Worm (Caenorhabditis elegans): ENCODE results near the gene ssna-1.

- no peak for TF ChIP-seq jun-1 (tag; optimal IDR thresholded peaks at IDR 0.05)
- no peak for TF ChIP-seq unc-62 (GFP tag; optimal IDR thresholded peaks at IDR 0.05)
- TF ChIP-seq mef-2 (tag; optimal IDR thresholded peaks at IDR 0.05), result no peak
- TF ChIP-seq elt-2 (tag; optimal IDR thresholded peaks at IDR 0.05), result no peak
- no peak for TF ChIP-seq nhr-47 (tag; optimal IDR thresholded peaks at IDR 0.05)
- TF ChIP-seq skn-1 (tag; optimal IDR thresholded peaks at IDR 0.05), result no peak
- no peak for TF ChIP-seq aly-2 (tag; optimal IDR thresholded peaks at IDR 0.05)
- no peak for TF ChIP-seq fos-1 (tag; optimal IDR thresholded peaks at IDR 0.05)
- no peak for TF ChIP-seq unc-86 (tag; optimal IDR thresholded peaks at IDR 0.05)
- no peak for TF ChIP-seq lsy-2 (tag; optimal IDR thresholded peaks at IDR 0.05)
- TF ChIP-seq mep-1 (tag; optimal IDR thresholded peaks at IDR 0.05), result no peak
- no peak for TF ChIP-seq lin-13 (GFP tag; optimal IDR thresholded peaks at IDR 0.05)
- no peak for TF ChIP-seq unc-130 (tag; optimal IDR thresholded peaks at IDR 0.05)
Observed at ce11 chrIV:373963-374362, 13.9 kb upstream of the ssna-1 start.
